Fruit fly (Drosophila melanogaster) whole organism, embryonic: ENCODE measurements around the gene dlg1.

Experiments used
- Ada2b ChIP-seq: fragments of 200-800 bp; sonication (Bioruptor generic); IDR thresholded peaks from 2 replicates; pipeline ENCODE4 v1.3.6; 2022; ENCODE audit warnings: missing biosample characterization, missing genetic modification characterization
- Antp ChIP-seq: fragments of 200-800 bp; sonication (Bioruptor generic); optimal IDR thresholded peaks from 3 replicates; lab custom pipeline; 2016; ENCODE audit warnings: missing biosample characterization, missing genetic modification characterization
- B-H1 ChIP-seq: fragments of 200-800 bp; sonication (Bioruptor generic); IDR thresholded peaks from 3 replicates; pipeline ENCODE4 v1.3.6; 2022; ENCODE audit warnings: missing biosample characterization, missing genetic modification characterization
- BEAF-32 ChIP-seq: fragments of 200-800 bp; sonication (Bioruptor generic); optimal IDR thresholded peaks from 3 replicates; lab custom pipeline; 2017; ENCODE audit warnings: missing biosample characterization, missing genetic modification characterization, mild to moderate bottlenecking, moderate library complexity, missing genetic modification reagents
- Blimp-1 ChIP-seq: fragments of 200-800 bp; sonication (Bioruptor generic); optimal IDR thresholded peaks from 3 replicates; lab custom pipeline; 2018; ENCODE audit warnings: missing biosample characterization, missing genetic modification characterization, mild to moderate bottlenecking, moderate library complexity, missing genetic modification reagents
- BtbVII ChIP-seq: fragments of 200-800 bp; sonication (Bioruptor generic); optimal IDR thresholded peaks from 3 replicates; lab custom pipeline; 2017; ENCODE audit warnings: missing biosample characterization, mild to moderate bottlenecking, missing genetic modification characterization
- CG1024 ChIP-seq: fragments of 200-800 bp; sonication (Bioruptor generic); IDR thresholded peaks from 2 replicates; pipeline ENCODE4 v1.3.6; 2022; ENCODE audit warnings: missing biosample characterization, missing genetic modification characterization
- CG11247 ChIP-seq: fragments of 200-800 bp; sonication (Bioruptor generic); IDR thresholded peaks from 2 replicates; pipeline ENCODE4 v1.3.6; 2022; ENCODE audit warnings: missing biosample characterization, missing genetic modification characterization
- CG12071 ChIP-seq: fragments of 200-800 bp; sonication (Bioruptor generic); optimal IDR thresholded peaks from 3 replicates; lab custom pipeline; 2018; ENCODE audit warnings: missing biosample characterization, mild to moderate bottlenecking, missing genetic modification characterization
- CG14860 ChIP-seq: fragments of 200-800 bp; sonication (Bioruptor generic); IDR thresholded peaks from 3 replicates; pipeline ENCODE4 v1.3.6; 2022; ENCODE audit warnings: missing biosample characterization, missing genetic modification characterization; ENCODE audit not compliant: partially characterized antibody
- CG15479 ChIP-seq: fragments of 200-800 bp; sonication (Bioruptor generic); optimal IDR thresholded peaks from 3 replicates; lab custom pipeline; 2019; ENCODE audit warnings: missing biosample characterization, mild to moderate bottlenecking, missing genetic modification characterization, moderate library complexity
- CG17385 ChIP-seq: fragments of 200-800 bp; sonication (Bioruptor generic); optimal IDR thresholded peaks from 3 replicates; lab custom pipeline; 2018; ENCODE audit warnings: missing biosample characterization, mild to moderate bottlenecking, missing genetic modification characterization
- CG17829 ChIP-seq: fragments of 200-800 bp; optimal IDR thresholded peaks from 2 replicates; lab custom pipeline; 2019; ENCODE audit warnings: missing biosample characterization, mild to moderate bottlenecking, missing genetic modification characterization, moderate library complexity
- CG2129 ChIP-seq: fragments of 200-800 bp; sonication (Bioruptor generic); IDR thresholded peaks from 2 replicates; pipeline ENCODE4 v1.3.6; 2022; ENCODE audit warnings: missing biosample characterization, missing genetic modification characterization; ENCODE audit not compliant: partially characterized antibody
- CG2199 ChIP-seq: fragments of 200-800 bp; sonication (Bioruptor generic); IDR thresholded peaks from 3 replicates; pipeline ENCODE4 v1.3.6; 2022; ENCODE audit warnings: missing biosample characterization, missing genetic modification characterization
- CG33557 ChIP-seq: fragments of 200-800 bp; sonication (Bioruptor generic); optimal IDR thresholded peaks from 2 replicates; lab custom pipeline; 2019; ENCODE audit warnings: missing biosample characterization, mild to moderate bottlenecking, missing genetic modification characterization, moderate library complexity
- CG3847 ChIP-seq: fragments of 200-800 bp; sonication (Bioruptor generic); IDR thresholded peaks from 2 replicates; pipeline ENCODE4 v1.3.6; 2022; ENCODE audit warnings: missing biosample characterization, missing genetic modification characterization
- CG8290 ChIP-seq, 3 experiments: fragments of 200-800 bp; sonication (Bioruptor generic); optimal IDR thresholded peaks; 2 replicates each; lab custom pipeline; 2016 to 2019; ENCODE audit warnings: missing biosample characterization in 3 of 3, missing genetic modification characterization in 3 of 3, mild to moderate bottlenecking in 2 of 3, moderate library complexity in 1 of 3
- CG8944 ChIP-seq: fragments of 200-800 bp; sonication (Bioruptor generic); optimal IDR thresholded peaks from 3 replicates; lab custom pipeline; 2016; ENCODE audit warnings: missing biosample characterization, missing genetic modification characterization
- CG9932 ChIP-seq: fragments of 200-800 bp; sonication (Bioruptor generic); IDR thresholded peaks from 2 replicates; pipeline ENCODE4 v1.3.6; 2022; ENCODE audit warnings: missing biosample characterization, missing genetic modification characterization
- Chrac-16 ChIP-seq: fragments of 200-800 bp; sonication (Bioruptor generic); optimal IDR thresholded peaks from 3 replicates; lab custom pipeline; 2016; ENCODE audit warnings: missing biosample characterization, missing genetic modification characterization
- Dad ChIP-seq: fragments of 200-800 bp; sonication (Bioruptor generic); optimal IDR thresholded peaks from 3 replicates; lab custom pipeline; 2016; ENCODE audit warnings: missing biosample characterization, missing genetic modification characterization
- Elba2 ChIP-seq: fragments of 200-800 bp; sonication (Bioruptor generic); optimal IDR thresholded peaks from 3 replicates; lab custom pipeline; 2016; ENCODE audit warnings: missing biosample characterization, missing genetic modification characterization
- Fer1 ChIP-seq: fragments of 200-800 bp; sonication (Bioruptor generic); optimal IDR thresholded peaks from 2 replicates; lab custom pipeline; 2017; ENCODE audit warnings: missing biosample characterization, mild to moderate bottlenecking, missing genetic modification characterization
- Gug ChIP-seq: fragments of 200-800 bp; sonication (Bioruptor generic); IDR thresholded peaks from 4 replicates; pipeline ENCODE4 v1.3.6; 2022; ENCODE audit warnings: missing biosample characterization, missing genetic modification characterization
- HHEX ChIP-seq: fragments of 200-800 bp; sonication (Bioruptor generic); optimal IDR thresholded peaks from 3 replicates; lab custom pipeline; 2017; ENCODE audit warnings: missing biosample characterization, mild to moderate bottlenecking, missing genetic modification characterization, missing genetic modification reagents
- Hand ChIP-seq: fragments of 200-800 bp; sonication (Bioruptor generic); optimal IDR thresholded peaks from 2 replicates; lab custom pipeline; 2017; ENCODE audit warnings: mild to moderate bottlenecking, missing biosample characterization, missing genetic modification reagents, missing genetic modification characterization
- Mad ChIP-seq: fragments of 200-800 bp; sonication (Bioruptor generic); optimal IDR thresholded peaks from 2 replicates; lab custom pipeline; 2016; ENCODE audit warnings: missing biosample characterization, missing genetic modification characterization
- Max ChIP-seq: fragments of 200-800 bp; sonication (Bioruptor generic); optimal IDR thresholded peaks from 2 replicates; lab custom pipeline; 2016; ENCODE audit warnings: missing biosample characterization, mild to moderate bottlenecking, missing genetic modification characterization
- NfI ChIP-seq: fragments of 200-800 bp; sonication (Bioruptor generic); optimal IDR thresholded peaks from 3 replicates; lab custom pipeline; 2018; ENCODE audit warnings: missing biosample characterization, mild to moderate bottlenecking, missing genetic modification characterization, moderate library complexity
- Oaz ChIP-seq: fragments of 200-800 bp; sonication (Bioruptor generic); IDR thresholded peaks from 2 replicates; pipeline ENCODE4 v1.3.6; 2022; ENCODE audit warnings: missing biosample characterization, missing genetic modification characterization
- PHDP ChIP-seq: fragments of 200-800 bp; sonication (Bioruptor generic); optimal IDR thresholded peaks from 3 replicates; lab custom pipeline; 2018; ENCODE audit warnings: missing biosample characterization, mild to moderate bottlenecking, missing genetic modification characterization, moderate library complexity
- Ptx1 ChIP-seq: fragments of 200-800 bp; sonication (Bioruptor generic); IDR thresholded peaks from 2 replicates; pipeline ENCODE4 v1.3.6; 2022; ENCODE audit warnings: missing biosample characterization, missing genetic modification characterization
- Sox102F ChIP-seq: fragments of 200-800 bp; sonication (Bioruptor generic); optimal IDR thresholded peaks from 2 replicates; lab custom pipeline; 2018; ENCODE audit warnings: missing biosample characterization, mild to moderate bottlenecking, missing genetic modification characterization, moderate library complexity
- ab ChIP-seq: fragments of 200-800 bp; sonication (Bioruptor generic); optimal IDR thresholded peaks from 2 replicates; lab custom pipeline; 2016; ENCODE audit warnings: missing biosample characterization, missing genetic modification characterization
- bab2 ChIP-seq: fragments of 200-800 bp; sonication (Bioruptor generic); optimal IDR thresholded peaks from 2 replicates; lab custom pipeline; 2016; ENCODE audit warnings: missing biosample characterization, missing genetic modification characterization
- br ChIP-seq: fragments of >200 bp; optimal IDR thresholded peaks from 2 replicates; lab custom pipeline; 2017
- gcm ChIP-seq: fragments of 200-800 bp; sonication (Bioruptor generic); optimal IDR thresholded peaks from 2 replicates; lab custom pipeline; 2019; ENCODE audit warnings: missing biosample characterization, mild to moderate bottlenecking, missing genetic modification characterization, moderate library complexity
- hbn ChIP-seq: fragments of 200-800 bp; sonication (Bioruptor generic); IDR thresholded peaks from 2 replicates; pipeline ENCODE4 v1.3.6; 2022; ENCODE audit warnings: missing biosample characterization, missing genetic modification characterization; ENCODE audit not compliant: partially characterized antibody
- hkb ChIP-seq, 2 experiments: fragments of 200-800 bp in 1 of 2; fragments of >200 bp in 1 of 2; sonication (Bioruptor generic) in 1 of 2; IDR thresholded peaks in 1 of 2; optimal IDR thresholded peaks in 1 of 2; 2 replicates each; pipeline versions ENCODE4 v1.3.6 to Lab custom; 2017 to 2022; ENCODE audit warnings: missing biosample characterization in 1 of 2, missing genetic modification characterization in 1 of 2
- lab ChIP-seq: fragments of 200-800 bp; sonication (Bioruptor generic); optimal IDR thresholded peaks from 3 replicates; lab custom pipeline; 2017; ENCODE audit warnings: missing biosample characterization, missing genetic modification characterization, mild to moderate bottlenecking, moderate library complexity, missing genetic modification reagents
- nom ChIP-seq: fragments of 200-800 bp; sonication (Bioruptor generic); optimal IDR thresholded peaks from 2 replicates; lab custom pipeline; 2017; ENCODE audit warnings: missing biosample characterization, missing genetic modification characterization, mild to moderate bottlenecking, moderate library complexity, missing genetic modification reagents
- p53 ChIP-seq: fragments of 200-800 bp; sonication (Bioruptor generic); optimal IDR thresholded peaks from 2 replicates; lab custom pipeline; 2016; ENCODE audit warnings: missing biosample characterization, missing genetic modification characterization
- pb ChIP-seq: fragments of 200-800 bp; sonication (Bioruptor generic); optimal IDR thresholded peaks from 3 replicates; lab custom pipeline; 2016; ENCODE audit warnings: missing biosample characterization, missing genetic modification characterization
- prd ChIP-seq, 3 experiments: fragments of >200 bp in 2 of 3; fragments of 200-800 bp in 1 of 3; sonication (Bioruptor generic) in 1 of 3; optimal IDR thresholded peaks in 2 of 3; IDR thresholded peaks in 1 of 3; 2 replicates in 2 of 3; 3 replicates in 1 of 3; pipeline versions ENCODE4 v1.3.6 to Lab custom; 2017 to 2022; ENCODE audit warnings: missing biosample characterization in 1 of 3, missing genetic modification characterization in 1 of 3
- so ChIP-seq: fragments of 200-800 bp; sonication (Bioruptor generic); IDR thresholded peaks from 3 replicates; pipeline ENCODE4 v1.3.6; 2022; ENCODE audit warnings: missing biosample characterization, missing genetic modification characterization
- sqz ChIP-seq: fragments of 200-800 bp; sonication (Bioruptor generic); optimal IDR thresholded peaks from 3 replicates; lab custom pipeline; 2018; ENCODE audit warnings: missing biosample characterization, mild to moderate bottlenecking, missing genetic modification characterization
- sr ChIP-seq: fragments of 200-800 bp; sonication (Bioruptor generic); IDR thresholded peaks from 3 replicates; pipeline ENCODE4 v1.3.6; 2022; ENCODE audit warnings: missing biosample characterization, missing genetic modification characterization
- tap ChIP-seq: fragments of 200-800 bp; optimal IDR thresholded peaks from 3 replicates; lab custom pipeline; 2019; ENCODE audit warnings: missing biosample characterization, mild to moderate bottlenecking, missing genetic modification characterization, moderate library complexity

The dlg1 gene

DNA sequence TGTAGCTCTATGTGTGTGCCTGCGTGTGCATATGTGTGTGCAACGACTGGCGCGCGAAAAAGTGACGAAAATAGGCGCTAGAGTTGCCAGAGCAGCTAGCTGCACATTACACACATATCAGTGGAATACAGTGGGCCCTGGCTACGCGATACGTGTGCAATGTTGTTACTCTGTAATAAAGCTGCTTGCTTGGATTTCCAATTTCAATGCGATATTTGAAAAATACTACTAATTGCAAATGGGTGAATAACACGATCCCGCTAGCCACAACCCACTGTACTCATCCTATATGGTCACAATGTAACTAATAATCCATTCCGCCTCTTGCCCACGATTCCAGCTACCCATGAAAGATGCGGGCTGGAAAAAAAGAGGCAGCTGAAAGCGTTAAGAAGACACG is 18.1 kb upstream of the dlg1 start (continued):
- peak; percentile 73 for TF ChIP-seq CG8290 (GFP tag; optimal IDR thresholded peaks at IDR 0.05; lab: Kevin White, UChicago)
- peak in 1 of 2 experiments; percentile 99 for TF ChIP-seq CG8290 (tag; optimal IDR thresholded peaks at IDR 0.05; lab: Kevin White, UChicago)
- TF ChIP-seq Mad = peak; percentile 85
- peak; percentile 94 for TF ChIP-seq CG9932 (GFP tag; lab: Robert Waterston, UW)
- TF ChIP-seq CG2129 (GFP tag; lab: Robert Waterston, UW) = no peak
- peak; percentile 20 for TF ChIP-seq CG15479 (GFP tag; lab: Kevin White, UChicago)
- no peak for TF ChIP-seq prd (optimal IDR thresholded peaks at IDR 0.05; lab: Kevin White, UChicago)
- TF ChIP-seq prd (GFP tag; IDR thresholded peaks at IDR 0.05; lab: Robert Waterston, UW) = peak; percentile 97
- TF ChIP-seq hkb (optimal IDR thresholded peaks at IDR 0.05; lab: Kevin White, UChicago) = no peak
- peak; percentile 97 for TF ChIP-seq hkb (GFP tag; IDR thresholded peaks at IDR 0.05; lab: Robert Waterston, UW)
- TF ChIP-seq tap (tag; lab: Kevin White, UChicago) = peak; percentile 90
- TF ChIP-seq CG12071 (GFP tag; lab: Kevin White, UChicago) = peak; percentile 96
- TF ChIP-seq CG11247 (GFP tag; lab: Robert Waterston, UW) = peak; percentile 94
- TF ChIP-seq Fer1 (GFP tag; lab: Kevin White, UChicago) = peak; percentile 92
- no peak for TF ChIP-seq CG14860 (GFP tag; lab: Robert Waterston, UW)
- peak; percentile 96 for TF ChIP-seq CG2199 (GFP tag; lab: Robert Waterston, UW)
- TF ChIP-seq BEAF-32 (GFP tag; lab: Kevin White, UChicago) = no peak
- TF ChIP-seq NfI = peak; percentile 95
- TF ChIP-seq Max (GFP tag; lab: Kevin White, UChicago) = peak; percentile 85
- TF ChIP-seq Sox102F = peak; percentile 92
- TF ChIP-seq Gug (GFP tag; lab: Robert Waterston, UW) = peak; percentile 97
- peak; percentile 78 for TF ChIP-seq Hand (GFP tag; lab: Kevin White, UChicago)
- peak; percentile 93 for TF ChIP-seq CG1024 (GFP tag; lab: Robert Waterston, UW)
- TF ChIP-seq hbn (GFP tag; lab: Robert Waterston, UW) = no peak
- TF ChIP-seq Oaz (GFP tag; lab: Robert Waterston, UW) = peak; percentile 90
- peak; percentile 97 for TF ChIP-seq Antp
- TF ChIP-seq gcm (GFP tag; lab: Kevin White, UChicago) = peak; percentile 85
- peak; percentile 95 for TF ChIP-seq bab2
- TF ChIP-seq CG33557 (GFP tag; lab: Kevin White, UChicago) = peak; percentile 74
- TF ChIP-seq Blimp-1 (GFP tag; lab: Kevin White, UChicago) = peak; percentile 86
- TF ChIP-seq CG8944 (GFP tag; lab: Kevin White, UChicago) = peak; percentile 92
- TF ChIP-seq nom (GFP tag; lab: Kevin White, UChicago) = peak; percentile 86
- TF ChIP-seq CG17829 (tag; lab: Kevin White, UChicago) = peak; percentile 88
- peak; percentile 96 for TF ChIP-seq lab (GFP tag; lab: Kevin White, UChicago)
- TF ChIP-seq BtbVII = peak; percentile 87
- TF ChIP-seq pb (GFP tag; lab: Kevin White, UChicago) = peak; percentile 90
- TF ChIP-seq sqz (GFP tag; lab: Kevin White, UChicago) = peak; percentile 54
- peak; percentile 93 for TF ChIP-seq CG3847 (GFP tag; lab: Robert Waterston, UW)
- peak; percentile 89 for TF ChIP-seq CG17385 (GFP tag; lab: Kevin White, UChicago)
- TF ChIP-seq Ada2b (GFP tag; lab: Robert Waterston, UW) = peak; percentile 96
- peak; percentile 93 for TF ChIP-seq so (GFP tag; lab: Robert Waterston, UW)
- peak; percentile 91 for TF ChIP-seq PHDP (tag; lab: Kevin White, UChicago)
- TF ChIP-seq br = no peak
- peak; percentile 49 for TF ChIP-seq Elba2 (GFP tag; lab: Kevin White, UChicago)
- TF ChIP-seq HHEX (GFP tag; lab: Kevin White, UChicago) = peak; percentile 92
- TF ChIP-seq sr (GFP tag; lab: Robert Waterston, UW) = peak; percentile 87
- peak; percentile 95 for TF ChIP-seq Ptx1 (GFP tag; lab: Robert Waterston, UW)
- TF ChIP-seq Chrac-16 = peak; percentile 93
- TF ChIP-seq p53 (GFP tag; lab: Kevin White, UChicago) = peak; percentile 77
- TF ChIP-seq Dad (GFP tag; lab: Kevin White, UChicago) = peak; percentile 92
- TF ChIP-seq B-H1 (GFP tag; lab: Robert Waterston, UW) = peak; percentile 91
- TF ChIP-seq ab = peak; percentile 81
